Worm (Caenorhabditis elegans) whole organism, young adult: ENCODE measurements around the gene pals-23.

Source experiments
- B0336.3 ChIP-seq: fragments of 200-800 bp; sonication (Bioruptor generic); IDR thresholded peaks from 2 replicates; pipeline ENCODE4 v1.3.6; 2022; ENCODE audit warnings: missing genetic modification characterization, missing compliant biosample characterization
- C06A6.2 ChIP-seq: fragments of 200-800 bp; sonication (Bioruptor generic); conservative IDR thresholded peaks from 2 replicates; pipeline ENCODE4 v1.3.6; 2022; ENCODE audit warnings: missing genetic modification characterization, missing compliant biosample characterization
- F10E7.11 ChIP-seq: sonication (generic microtip); optimal IDR thresholded peaks from 2 replicates; lab custom pipeline; 2017; ENCODE audit warnings: mild to moderate bottlenecking, missing genetic modification characterization, moderate library complexity, missing compliant biosample characterization
- F23B12.7 ChIP-seq: sonication (generic microtip); optimal IDR thresholded peaks from 2 replicates; lab custom pipeline; 2017; ENCODE audit warnings: missing genetic modification characterization, mild to moderate bottlenecking, missing compliant biosample characterization, antibody characterized with exemption, moderate library complexity; ENCODE audit not compliant: insufficient read depth
- F33H1.4 ChIP-seq: fragments of 200-800 bp; sonication (Bioruptor generic); IDR thresholded peaks from 2 replicates; pipeline ENCODE4 v1.3.6; 2022; ENCODE audit warnings: missing genetic modification reagents, missing genetic modification characterization, missing compliant biosample characterization
- F55B11.4 ChIP-seq: sonication (generic microtip); optimal IDR thresholded peaks from 2 replicates; lab custom pipeline; 2016; ENCODE audit warnings: missing compliant biosample characterization, missing genetic modification characterization, borderline replicate concordance; ENCODE audit not compliant: insufficient read depth
- Y53G8AR.9 ChIP-seq: fragments of 200-800 bp; sonication (Bioruptor generic); conservative IDR thresholded peaks from 2 replicates; pipeline ENCODE4 v1.3.6; 2022; ENCODE audit warnings: missing genetic modification reagents, missing genetic modification characterization, missing compliant biosample characterization
- Y67H2A.10 ChIP-seq: fragments of 200-800 bp; sonication (Bioruptor generic); conservative IDR thresholded peaks from 2 replicates; pipeline ENCODE4 v1.3.6; 2022; ENCODE audit warnings: missing genetic modification reagents, missing genetic modification characterization, missing compliant biosample characterization
- Y95B8A.8 ChIP-seq: fragments of 200-800 bp; sonication (Bioruptor generic); IDR thresholded peaks from 2 replicates; pipeline ENCODE4 v1.3.6; 2022; ENCODE audit warnings: missing genetic modification reagents, missing genetic modification characterization, missing compliant biosample characterization
- akir-1 ChIP-seq: fragments of 200-800 bp; sonication (Bioruptor generic); optimal IDR thresholded peaks from 2 replicates; lab custom pipeline; 2018; ENCODE audit warnings: mild to moderate bottlenecking, missing genetic modification characterization, moderate library complexity, missing compliant biosample characterization
- aptf-2 ChIP-seq: fragments of 200-800 bp; sonication (Bioruptor generic); conservative IDR thresholded peaks from 2 replicates; pipeline ENCODE4 v1.3.6; 2022; ENCODE audit warnings: missing genetic modification reagents, missing genetic modification characterization, missing compliant biosample characterization
- atf-7 ChIP-seq: sonication (generic microtip); optimal IDR thresholded peaks from 2 replicates; lab custom pipeline; 2017; ENCODE audit warnings: mild to moderate bottlenecking, missing genetic modification characterization, missing compliant biosample characterization
- athp-1 ChIP-seq: sonication (generic microtip); optimal IDR thresholded peaks from 2 replicates; lab custom pipeline; 2017; ENCODE audit warnings: mild to moderate bottlenecking, missing genetic modification characterization, missing compliant biosample characterization
- attf-5 ChIP-seq: fragments of 200-800 bp; sonication (Bioruptor generic); optimal IDR thresholded peaks from 2 replicates; lab custom pipeline; 2018; ENCODE audit warnings: mild to moderate bottlenecking, missing genetic modification characterization, missing compliant biosample characterization
- attf-6 ChIP-seq: fragments of 200-800 bp; sonication (Bioruptor generic); IDR thresholded peaks from 2 replicates; pipeline ENCODE4 v1.3.6; 2022; ENCODE audit warnings: missing genetic modification reagents, missing genetic modification characterization, missing compliant biosample characterization
- bed-1 ChIP-seq: fragments of 200-800 bp; sonication (Bioruptor generic); IDR thresholded peaks from 2 replicates; pipeline ENCODE4 v1.3.6; 2022; ENCODE audit warnings: missing genetic modification reagents, missing genetic modification characterization, missing compliant biosample characterization
- cebp-1 ChIP-seq, 2 experiments: fragments of 200-800 bp in 1 of 2; sonication (Bioruptor generic) in 1 of 2; sonication (generic microtip) in 1 of 2; IDR thresholded peaks in 1 of 2; optimal IDR thresholded peaks in 1 of 2; 2 replicates each; pipeline versions ENCODE4 v1.3.6 to Lab custom; 2017 to 2022; ENCODE audit warnings: missing compliant biosample characterization in 2 of 2, missing genetic modification characterization in 2 of 2, mild to moderate bottlenecking in 1 of 2, missing genetic modification reagents in 1 of 2, moderate library complexity in 1 of 2
- ceh-79 ChIP-seq: sonication (generic microtip); optimal IDR thresholded peaks from 2 replicates; lab custom pipeline; 2017; ENCODE audit warnings: mild to moderate bottlenecking, missing genetic modification characterization, missing compliant biosample characterization
- die-1 ChIP-seq: sonication (generic microtip); optimal IDR thresholded peaks from 2 replicates; lab custom pipeline; 2016; ENCODE audit warnings: missing genotype, mild to moderate bottlenecking, missing genetic modification characterization, missing compliant biosample characterization
- dox-1 ChIP-seq: fragments of 200-800 bp; sonication (Bioruptor generic); IDR thresholded peaks from 2 replicates; pipeline ENCODE4 v1.3.6; 2022; ENCODE audit warnings: missing genetic modification reagents, missing genetic modification characterization, missing compliant biosample characterization
- dpl-1 ChIP-seq: fragments of 150-350 bp; optimal IDR thresholded peaks from 2 replicates; lab custom pipeline; 2014; ENCODE audit warnings: missing biosample characterization, missing genetic modification reagents, missing genetic modification characterization
- egrh-3 ChIP-seq: fragments of 200-800 bp; sonication (Bioruptor generic); IDR thresholded peaks from 2 replicates; pipeline ENCODE4 v1.3.6; 2022; ENCODE audit warnings: missing genetic modification reagents, missing genetic modification characterization, missing compliant biosample characterization
- fkh-3 ChIP-seq: sonication (generic microtip); optimal IDR thresholded peaks from 2 replicates; lab custom pipeline; 2016; ENCODE audit warnings: mild to moderate bottlenecking, missing genetic modification characterization, missing compliant biosample characterization
- him-1 ChIP-seq: sonication (generic microtip); optimal IDR thresholded peaks from 2 replicates; lab custom pipeline; 2016; ENCODE audit warnings: missing genotype, missing genetic modification reagents, missing genetic modification characterization, missing compliant biosample characterization
- madf-10 ChIP-seq: sonication (generic microtip); optimal IDR thresholded peaks from 2 replicates; lab custom pipeline; 2016; ENCODE audit warnings: mild to moderate bottlenecking, missing genetic modification characterization, missing compliant biosample characterization
- madf-8 ChIP-seq: fragments of 200-800 bp; sonication (Bioruptor generic); conservative IDR thresholded peaks from 2 replicates; pipeline ENCODE4 v1.3.6; 2022; ENCODE audit warnings: missing genetic modification reagents, missing genetic modification characterization, missing compliant biosample characterization
- nhr-27 ChIP-seq: fragments of 200-800 bp; sonication (Bioruptor generic); optimal IDR thresholded peaks from 2 replicates; lab custom pipeline; 2018; ENCODE audit warnings: mild to moderate bottlenecking, missing genetic modification characterization, moderate library complexity, missing compliant biosample characterization
- nhr-80 ChIP-seq: sonication (generic microtip); optimal IDR thresholded peaks from 2 replicates; lab custom pipeline; 2016; ENCODE audit warnings: missing genetic modification characterization, missing compliant biosample characterization
- pha-4 ChIP-seq: fragments of 150-350 bp; sonication (generic microtip); optimal IDR thresholded peaks from 2 replicates; lab custom pipeline; 2014; ENCODE audit warnings: missing biosample characterization, missing genetic modification reagents, missing genetic modification characterization
- snpc-3.4 ChIP-seq: sonication (generic microtip); optimal IDR thresholded peaks from 2 replicates; lab custom pipeline; 2017; ENCODE audit warnings: missing genetic modification characterization, mild to moderate bottlenecking, missing compliant biosample characterization, antibody characterized with exemption, moderate library complexity, missing genotype, missing genetic modification reagents
- zim-3 ChIP-seq: sonication (generic microtip); optimal IDR thresholded peaks from 2 replicates; lab custom pipeline; 2017; ENCODE audit warnings: mild to moderate bottlenecking, missing genetic modification characterization, moderate library complexity, missing compliant biosample characterization
- ztf-18 ChIP-seq: sonication (generic microtip); optimal IDR thresholded peaks from 2 replicates; lab custom pipeline; 2016; ENCODE audit warnings: missing genotype, mild to moderate bottlenecking, missing genetic modification characterization, missing compliant biosample characterization

The pals-23 gene

DNA sequence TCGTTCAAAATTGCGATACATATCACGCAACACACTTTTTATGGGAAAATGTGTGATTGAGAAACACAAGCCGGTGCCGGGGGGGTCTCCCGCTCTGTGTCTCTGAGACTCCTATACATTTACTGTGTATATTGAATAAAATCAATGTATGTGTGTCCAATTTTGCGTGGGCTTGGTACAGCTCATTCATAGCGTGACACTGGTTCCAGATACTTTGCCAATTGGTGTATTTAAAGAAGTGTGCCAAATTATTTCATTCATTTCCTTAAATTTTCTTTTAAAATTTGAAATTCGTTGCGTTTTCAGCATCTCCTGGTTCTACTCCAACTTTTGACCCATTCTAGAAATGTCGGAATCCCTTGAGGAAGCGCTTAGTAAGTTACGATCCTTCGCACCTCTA lies 7.4 kb upstream of the pals-23 start, which contains the start of gene C29F9.5:
Gene C29F9.5, plus strand, starts transcription at position 301 of the 400 bp plus-strand sequence.
- no peak for TF ChIP-seq bed-1 (GFP tag; lab: Robert Waterston, UW)
- no peak for TF ChIP-seq pha-4 (tag; lab: Kevin White, UChicago)
- no peak for TF ChIP-seq madf-10
- no peak for TF ChIP-seq ceh-79

DNA sequence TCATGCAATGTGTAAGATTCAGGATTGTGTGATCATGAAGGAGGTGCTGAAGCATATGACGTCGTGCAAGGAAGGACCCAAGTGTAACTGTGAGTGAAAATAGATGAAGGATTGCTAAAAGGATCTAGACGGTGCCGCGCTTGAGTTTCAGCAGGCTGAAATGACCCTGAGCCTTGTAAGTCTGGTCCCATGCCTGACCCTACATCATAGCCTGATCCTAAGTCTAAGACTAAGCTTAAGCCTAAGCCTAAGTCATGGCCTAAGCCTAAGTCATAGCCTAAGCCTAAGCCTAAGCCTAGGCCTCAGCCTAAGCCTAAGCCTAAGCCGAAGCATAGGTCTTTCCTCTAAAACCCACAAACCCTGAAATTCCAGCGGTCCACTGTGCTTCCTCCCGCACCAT lies 6.7 kb upstream of the pals-23 start:
- TF ChIP-seq nhr-27 (no peak), Y95B8A.8 (GFP tag; lab: Robert Waterston, UW) (no peak), zim-3 (tag; lab: Kevin White, UChicago) (no peak), snpc-3.4 (tag; lab: Kevin White, UChicago) (no peak)

DNA sequence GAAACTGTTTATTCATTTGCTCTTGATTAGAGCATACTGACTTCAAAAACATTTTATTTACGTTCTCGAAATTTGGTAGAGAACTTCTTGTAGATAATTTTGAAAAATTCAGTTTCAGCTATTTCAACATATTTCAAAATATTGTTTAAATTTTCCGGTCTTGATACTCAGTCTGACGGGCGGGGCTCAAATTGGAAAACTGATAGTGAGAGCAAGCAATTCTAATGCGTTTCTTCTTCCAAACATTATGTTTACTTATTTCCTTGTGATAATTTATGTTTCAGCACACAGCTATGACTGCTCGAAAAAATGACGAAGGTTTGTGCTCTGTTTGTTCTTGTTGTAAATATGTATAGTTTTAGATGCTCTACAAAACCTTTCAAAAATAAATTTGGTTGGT lies 4.4 kb upstream of the pals-23 start, which contains the start of gene pals-24:
Gene pals-24, plus strand, starts transcription at position 237 of the 400 bp plus-strand sequence.
- TF ChIP-seq cebp-1 (GFP tag; IDR thresholded peaks at IDR 0.05; lab: Robert Waterston, UW): peak; percentile 74; the same call in 1 of the 2 replicates
- peak; percentile 76 for TF ChIP-seq cebp-1 (tag; optimal IDR thresholded peaks at IDR 0.05; lab: Kevin White, UChicago)
- no peak for TF ChIP-seq him-1 (tag; lab: Kevin White, UChicago)
- TF ChIP-seq C06A6.2 (GFP tag; lab: Robert Waterston, UW): no peak
- no peak for TF ChIP-seq F55B11.4 (tag; lab: Kevin White, UChicago)
- peak; percentile 46 for TF ChIP-seq dox-1 (GFP tag; lab: Robert Waterston, UW)
- TF ChIP-seq F10E7.11 (tag; lab: Kevin White, UChicago): no peak
- TF ChIP-seq dpl-1 (GFP tag; lab: Kevin White, UChicago): no peak
- no peak for TF ChIP-seq madf-8
- no peak for TF ChIP-seq Y67H2A.10 (GFP tag; lab: Robert Waterston, UW)
- no peak for TF ChIP-seq B0336.3 (GFP tag; lab: Robert Waterston, UW)
- TF ChIP-seq nhr-80 (tag; lab: Kevin White, UChicago): peak; percentile 89
- TF ChIP-seq attf-6 (GFP tag; lab: Robert Waterston, UW): no peak
- TF ChIP-seq ztf-18: no peak
- TF ChIP-seq Y53G8AR.9 (GFP tag; lab: Robert Waterston, UW): no peak
- TF ChIP-seq attf-5 (GFP tag; lab: Kevin White, UChicago): peak; percentile 43
- TF ChIP-seq atf-7 (tag; lab: Kevin White, UChicago): no peak
- TF ChIP-seq F23B12.7: no peak
- no peak for TF ChIP-seq die-1 (tag; lab: Kevin White, UChicago)
- no peak for TF ChIP-seq akir-1 (GFP tag; lab: Kevin White, UChicago)
- TF ChIP-seq F33H1.4 (GFP tag; lab: Robert Waterston, UW): no peak
- TF ChIP-seq aptf-2 (GFP tag; lab: Robert Waterston, UW): no peak
- no peak for TF ChIP-seq athp-1
- TF ChIP-seq pha-4 (tag; lab: Kevin White, UChicago): peak; percentile 16
- TF ChIP-seq fkh-3: no peak

DNA sequence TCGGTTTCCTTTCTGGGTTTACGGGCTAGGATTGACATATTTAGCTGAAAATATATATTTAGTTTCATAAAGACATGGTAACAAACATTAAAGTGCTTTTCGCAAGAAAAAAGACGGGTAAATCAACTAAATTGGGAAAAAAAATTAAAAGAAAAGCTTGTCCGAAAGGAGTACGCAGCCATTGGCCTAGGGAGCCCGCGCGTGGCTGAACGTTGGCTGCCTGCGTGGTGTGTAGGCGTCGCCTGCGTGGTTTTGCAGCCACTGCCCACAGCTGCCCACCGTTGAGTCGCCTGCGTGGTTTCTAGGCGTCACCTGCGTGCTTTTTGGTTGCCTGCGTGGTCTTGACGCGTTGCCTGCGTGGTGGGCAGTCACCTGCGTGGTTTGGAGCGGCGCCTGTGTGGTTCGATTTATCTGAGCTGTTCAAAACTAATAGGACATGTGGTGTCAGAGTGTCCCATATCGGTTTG lies 2.6 kb upstream of the pals-23 start, which contains the start of gene C29F9.12:
Gene C29F9.12, minus strand, starts transcription at position 51 of the 467 bp plus-strand sequence.
- TF ChIP-seq egrh-3 (GFP tag; lab: Robert Waterston, UW) (0 out of 2 replicates have a peak, but pooled peaks have one; percentile 24), dox-1 (GFP tag; lab: Robert Waterston, UW) (peak; percentile 52; the same call in 1 of the 2 replicates)
